Fruit fly (Drosophila melanogaster) whole organism, prepupa: ENCODE measurements around the gene Osi11.

ENCODE experiments used
- CG3032 ChIP-seq: fragments of 200-800 bp; optimal IDR thresholded peaks from 2 replicates; lab custom pipeline; 2019; ENCODE audit warnings: missing biosample characterization, mild to moderate bottlenecking, missing genetic modification characterization, moderate library complexity
- CG6792 ChIP-seq: fragments of 200-800 bp; sonication (Bioruptor generic); optimal IDR thresholded peaks from 3 replicates; lab custom pipeline; 2016; ENCODE audit warnings: missing biosample characterization, missing genetic modification characterization
- CG6854 ChIP-seq: fragments of 200-800 bp; sonication (Bioruptor generic); optimal IDR thresholded peaks from 2 replicates; lab custom pipeline; 2017; ENCODE audit warnings: missing biosample characterization, mild to moderate bottlenecking, missing genetic modification characterization
- Ets96B ChIP-seq: fragments of 200-800 bp; optimal IDR thresholded peaks from 2 replicates; lab custom pipeline; 2019; ENCODE audit warnings: missing biosample characterization, mild to moderate bottlenecking, missing genetic modification characterization, moderate library complexity
- Gug ChIP-seq: fragments of 200-800 bp; sonication (Bioruptor generic); IDR thresholded peaks from 2 replicates; pipeline ENCODE4 v1.3.6; 2022; ENCODE audit warnings: missing biosample characterization, missing genetic modification characterization
- Met ChIP-seq: fragments of 200-800 bp; sonication (Bioruptor generic); optimal IDR thresholded peaks from 3 replicates; lab custom pipeline; 2016; ENCODE audit warnings: missing biosample characterization, missing genetic modification characterization
- Sox14 ChIP-seq: fragments of 200-800 bp; sonication (Bioruptor generic); optimal IDR thresholded peaks from 3 replicates; lab custom pipeline; 2016; ENCODE audit warnings: missing biosample characterization, missing genetic modification characterization
- vri ChIP-seq: fragments of 200-800 bp; sonication (Bioruptor generic); optimal IDR thresholded peaks from 3 replicates; lab custom pipeline; 2016; ENCODE audit warnings: missing biosample characterization, mild to moderate bottlenecking, missing genetic modification characterization

dm6 chr3R:6238977-6239376 is 29.6 kb downstream of the Osi11 start:
- TF ChIP-seq Met (no peak), Gug (GFP tag; lab: Robert Waterston, UW) (no peak), Ets96B (tag; lab: Kevin White, UChicago) (no peak), CG3032 (tag; lab: Kevin White, UChicago) (no peak), CG6792 (GFP tag; lab: Kevin White, UChicago) (no peak), Sox14 (GFP tag; lab: Kevin White, UChicago) (no peak), CG6854 (GFP tag; lab: Kevin White, UChicago) (no peak), vri (GFP tag; lab: Kevin White, UChicago) (no peak)
